Worm (Caenorhabditis elegans) whole organism, L1 larva: ENCODE data around the gene nsy-4.
"Not testable (repeated sequence)": the region's sequence is repeated elsewhere in the genome, so short reads cannot be mapped to it uniquely, and the experiment has no call there.

Experiments used
- aly-2 ChIP-seq: fragments of 150-350 bp; optimal IDR thresholded peaks from 2 replicates; lab custom pipeline; 2014; ENCODE audit warnings: missing biosample characterization, missing genetic modification characterization
- efl-1 ChIP-seq, 4 experiments: fragments of 150-350 bp; optimal IDR thresholded peaks in 3 of 4; peaks in 1 of 4; 1 replicate in 1 of 4; 2 replicates in 3 of 4; lab custom pipeline; 2014; ENCODE audit warnings: missing biosample characterization in 2 of 4, missing genetic modification characterization in 2 of 4, missing genetic modification reagents in 2 of 4
- fos-1 ChIP-seq: fragments of 150-350 bp; optimal IDR thresholded peaks from 2 replicates; lab custom pipeline; 2014; ENCODE audit warnings: missing biosample characterization, missing genetic modification characterization
- lin-13 ChIP-seq: fragments of 150-350 bp; optimal IDR thresholded peaks from 2 replicates; lab custom pipeline; 2014; ENCODE audit warnings: missing biosample characterization, missing genetic modification reagents, missing genetic modification characterization
- lin-15B ChIP-seq: fragments of 150-350 bp; sonication (generic microtip); optimal IDR thresholded peaks from 3 replicates; lab custom pipeline; 2014; ENCODE audit warnings: missing biosample characterization, missing genetic modification characterization
- nhr-90 ChIP-seq: sonication (generic microtip); optimal IDR thresholded peaks from 2 replicates; lab custom pipeline; 2016; ENCODE audit warnings: mild to moderate bottlenecking, missing genetic modification characterization, missing compliant biosample characterization; ENCODE audit not compliant: poor library complexity
- snpc-4 ChIP-seq: fragments of 150-350 bp; optimal IDR thresholded peaks from 2 replicates; lab custom pipeline; 2014; ENCODE audit warnings: missing biosample characterization, missing genetic modification characterization
- vab-15 ChIP-seq: sonication (generic microtip); optimal IDR thresholded peaks from 2 replicates; lab custom pipeline; 2017; ENCODE audit warnings: missing genotype, mild to moderate bottlenecking, missing genetic modification characterization, missing compliant biosample characterization

- TF ChIP-seq snpc-4 (tag; lab: Kevin White, UChicago); fos-1 (tag; lab: Kevin White, UChicago); lin-15B (tag; lab: Kevin White, UChicago); aly-2; vab-15 (tag; lab: Kevin White, UChicago); lin-13 (GFP tag; lab: Kevin White, UChicago); nhr-90 (tag; lab: Kevin White, UChicago): not testable (repeated sequence)
- peak; percentile 49 to 83 for TF ChIP-seq efl-1 (optimal IDR thresholded peaks at IDR 0.05; lab: Kevin White, UChicago)
- TF ChIP-seq efl-1 (GFP tag; optimal IDR thresholded peaks at IDR 0.05 in 1 of 2; lab: Kevin White, UChicago), result peak; percentile 86 to 98
These were observed 47.5 kb upstream of the nsy-4 start, which contains the start of gene M70.5 for ce11 chrIV:2275545-2275944.
